Worm (Caenorhabditis elegans): ENCODE measurements around the gene F32E10.5.

ce11 chrIV:7551254-7551653, 26.9 kb downstream of the F32E10.5 start:
- TF ChIP-seq ztf-6 (GFP tag; IDR thresholded peaks at IDR 0.05) (no peak), F57C9.4 (tag; optimal IDR thresholded peaks at IDR 0.05) (no peak), let-526 (GFP tag; IDR thresholded peaks at IDR 0.05) (no peak)

All from whole organism, young adult.